Fruit fly (Drosophila melanogaster) whole organism, embryonic: Measurements from ENCODE around the gene CG5793.

Experiments used
- Ada2b ChIP-seq: fragments of 200-800 bp; sonication (Bioruptor generic); IDR thresholded peaks from 2 replicates; pipeline ENCODE4 v1.3.6; 2022; ENCODE audit warnings: missing biosample characterization, missing genetic modification characterization
- CG10431 ChIP-seq: fragments of 200-800 bp; sonication (Bioruptor generic); optimal IDR thresholded peaks from 3 replicates; lab custom pipeline; 2018; ENCODE audit warnings: missing biosample characterization, mild to moderate bottlenecking, missing genetic modification characterization
- CG11695 ChIP-seq: fragments of 200-800 bp; sonication (Bioruptor generic); IDR thresholded peaks from 3 replicates; pipeline ENCODE4 v1.3.6; 2022; ENCODE audit warnings: missing biosample characterization, missing genetic modification characterization
- CG12071 ChIP-seq: fragments of 200-800 bp; sonication (Bioruptor generic); optimal IDR thresholded peaks from 3 replicates; lab custom pipeline; 2018; ENCODE audit warnings: missing biosample characterization, mild to moderate bottlenecking, missing genetic modification characterization
- CG12104 ChIP-seq: fragments of 200-800 bp; sonication (Bioruptor generic); optimal IDR thresholded peaks from 3 replicates; lab custom pipeline; 2016; ENCODE audit warnings: missing biosample characterization, missing genetic modification characterization
- CG12155 ChIP-seq: fragments of 200-800 bp; sonication (Bioruptor generic); optimal IDR thresholded peaks from 3 replicates; lab custom pipeline; 2016; ENCODE audit warnings: missing biosample characterization, missing genetic modification characterization
- CG12659 ChIP-seq: fragments of 200-800 bp; sonication (Bioruptor generic); optimal IDR thresholded peaks from 3 replicates; lab custom pipeline; 2017; ENCODE audit warnings: mild to moderate bottlenecking, missing biosample characterization, missing genetic modification reagents, missing genetic modification characterization
- CG12769 ChIP-seq: fragments of 200-800 bp; sonication (Bioruptor generic); optimal IDR thresholded peaks from 2 replicates; lab custom pipeline; 2019; ENCODE audit warnings: missing biosample characterization, mild to moderate bottlenecking, missing genetic modification characterization, moderate library complexity
- CG13775 ChIP-seq: fragments of 200-800 bp; sonication (Bioruptor generic); optimal IDR thresholded peaks from 3 replicates; lab custom pipeline; 2017; ENCODE audit warnings: missing biosample characterization, mild to moderate bottlenecking, missing genetic modification characterization
- CG14014 ChIP-seq: fragments of 200-800 bp; sonication (Bioruptor generic); IDR thresholded peaks from 2 replicates; pipeline ENCODE4 v1.3.6; 2022; ENCODE audit warnings: missing biosample characterization, missing genetic modification characterization
- CG1529 ChIP-seq: fragments of 200-800 bp; sonication (Bioruptor generic); optimal IDR thresholded peaks from 3 replicates; lab custom pipeline; 2018; ENCODE audit warnings: missing biosample characterization, missing genetic modification characterization
- CG2120 ChIP-seq: fragments of 200-800 bp; sonication (Bioruptor generic); optimal IDR thresholded peaks from 3 replicates; lab custom pipeline; 2016; ENCODE audit warnings: missing biosample characterization, missing genetic modification characterization
- CG30431 ChIP-seq: fragments of 200-800 bp; sonication (Bioruptor generic); optimal IDR thresholded peaks from 2 replicates; lab custom pipeline; 2017; ENCODE audit warnings: missing biosample characterization, missing genetic modification characterization
- CG4360 ChIP-seq: fragments of 200-800 bp; sonication (Bioruptor generic); IDR thresholded peaks from 2 replicates; pipeline ENCODE4 v1.3.6; 2022; ENCODE audit warnings: missing biosample characterization, missing genetic modification characterization
- CG6689 ChIP-seq: fragments of 200-800 bp; sonication (Bioruptor generic); IDR thresholded peaks from 2 replicates; pipeline ENCODE4 v1.3.6; 2022; ENCODE audit warnings: missing biosample characterization, missing genetic modification characterization
- CG8089 ChIP-seq: fragments of 200-800 bp; sonication (Bioruptor generic); optimal IDR thresholded peaks from 3 replicates; lab custom pipeline; 2016; ENCODE audit warnings: missing biosample characterization, missing genetic modification characterization
- CG8388 ChIP-seq: fragments of 200-800 bp; sonication (Bioruptor generic); optimal IDR thresholded peaks from 2 replicates; lab custom pipeline; 2019; ENCODE audit warnings: missing biosample characterization, mild to moderate bottlenecking, missing genetic modification characterization, moderate library complexity
- CG9609 ChIP-seq: fragments of 200-800 bp; sonication (Bioruptor generic); optimal IDR thresholded peaks from 3 replicates; lab custom pipeline; 2016; ENCODE audit warnings: missing biosample characterization, missing genetic modification characterization
- CG9932 ChIP-seq: fragments of 200-800 bp; sonication (Bioruptor generic); IDR thresholded peaks from 2 replicates; pipeline ENCODE4 v1.3.6; 2022; ENCODE audit warnings: missing biosample characterization, missing genetic modification characterization
- CrebB ChIP-seq: fragments of 200-800 bp; sonication (Bioruptor generic); optimal IDR thresholded peaks from 3 replicates; lab custom pipeline; 2018; ENCODE audit warnings: missing biosample characterization, mild to moderate bottlenecking, missing genetic modification characterization
- Dek ChIP-seq: fragments of 200-800 bp; sonication (Bioruptor generic); optimal IDR thresholded peaks from 3 replicates; lab custom pipeline; 2019; ENCODE audit warnings: missing biosample characterization, mild to moderate bottlenecking, missing genetic modification characterization, moderate library complexity
- ERR ChIP-seq: fragments of 200-800 bp; sonication (Bioruptor generic); optimal IDR thresholded peaks from 2 replicates; lab custom pipeline; 2016; ENCODE audit warnings: missing biosample characterization, missing genetic modification characterization
- Gug ChIP-seq: fragments of 200-800 bp; sonication (Bioruptor generic); IDR thresholded peaks from 4 replicates; pipeline ENCODE4 v1.3.6; 2022; ENCODE audit warnings: missing biosample characterization, missing genetic modification characterization
- Med ChIP-seq: fragments of 200-800 bp; sonication (Bioruptor generic); peaks from one replicate; lab custom pipeline; 2016; ENCODE audit warnings: missing biosample characterization, missing genetic modification characterization, mild to moderate bottlenecking, inconsistent platforms, moderate library complexity
- NC2α ChIP-seq: fragments of 200-800 bp; sonication (Bioruptor generic); optimal IDR thresholded peaks from 2 replicates; lab custom pipeline; 2016; ENCODE audit warnings: missing biosample characterization, missing genetic modification characterization
- Rfx ChIP-seq: fragments of 200-800 bp; sonication (Bioruptor generic); IDR thresholded peaks from 2 replicates; pipeline ENCODE4 v1.3.6; 2022; ENCODE audit warnings: missing biosample characterization, missing genetic modification characterization
- Side ChIP-seq: fragments of 200-800 bp; sonication (Bioruptor generic); optimal IDR thresholded peaks from 2 replicates; lab custom pipeline; 2016; ENCODE audit warnings: missing biosample characterization, missing genetic modification characterization
- Sox102F ChIP-seq: fragments of 200-800 bp; sonication (Bioruptor generic); optimal IDR thresholded peaks from 2 replicates; lab custom pipeline; 2018; ENCODE audit warnings: missing biosample characterization, mild to moderate bottlenecking, missing genetic modification characterization, moderate library complexity
- Sry-δ ChIP-seq: fragments of 200-800 bp; sonication (Bioruptor generic); optimal IDR thresholded peaks from 2 replicates; lab custom pipeline; 2016; ENCODE audit warnings: missing biosample characterization, missing genetic modification characterization
- Stat92E ChIP-seq, 3 experiments: fragments of >200 bp in 2 of 3; fragments of 200-800 bp in 1 of 3; sonication (Bioruptor generic) in 1 of 3; optimal IDR thresholded peaks; 2 replicates each; lab custom pipeline; 2017 to 2019; ENCODE audit warnings: missing biosample characterization in 3 of 3, missing genetic modification characterization in 3 of 3, mild to moderate bottlenecking in 1 of 3, moderate library complexity in 1 of 3
- Xbp1 ChIP-seq: fragments of 200-800 bp; sonication (Bioruptor generic); optimal IDR thresholded peaks from 3 replicates; lab custom pipeline; 2016; ENCODE audit warnings: missing biosample characterization, mild to moderate bottlenecking, missing genetic modification characterization
- az2 ChIP-seq: fragments of 200-800 bp; sonication (Bioruptor generic); optimal IDR thresholded peaks from 3 replicates; lab custom pipeline; 2016; ENCODE audit warnings: missing biosample characterization, missing genetic modification characterization
- chm ChIP-seq: fragments of 200-800 bp; sonication (Bioruptor generic); IDR thresholded peaks from 2 replicates; pipeline ENCODE4 v1.3.6; 2022; ENCODE audit warnings: missing biosample characterization, missing genetic modification characterization
- esg ChIP-seq: fragments of 200-800 bp; sonication (Bioruptor generic); conservative IDR thresholded peaks from 2 replicates; pipeline ENCODE4 v1.3.6; 2022; ENCODE audit warnings: missing biosample characterization, missing genetic modification characterization
- ftz-f1 ChIP-seq: fragments of 200-800 bp; sonication (Bioruptor generic); optimal IDR thresholded peaks from 2 replicates; lab custom pipeline; 2016; ENCODE audit warnings: missing biosample characterization, missing genetic modification characterization
- her ChIP-seq: fragments of 200-800 bp; sonication (Bioruptor generic); optimal IDR thresholded peaks from 2 replicates; lab custom pipeline; 2016; ENCODE audit warnings: missing biosample characterization, missing genetic modification characterization
- lab ChIP-seq: fragments of 200-800 bp; sonication (Bioruptor generic); optimal IDR thresholded peaks from 3 replicates; lab custom pipeline; 2017; ENCODE audit warnings: missing biosample characterization, missing genetic modification characterization, mild to moderate bottlenecking, moderate library complexity, missing genetic modification reagents
- nmo ChIP-seq: fragments of 200-800 bp; sonication (Bioruptor generic); optimal IDR thresholded peaks from 2 replicates; lab custom pipeline; 2018; ENCODE audit warnings: missing biosample characterization, mild to moderate bottlenecking, missing genetic modification characterization, moderate library complexity
- phol ChIP-seq: fragments of 200-800 bp; sonication (Bioruptor generic); optimal IDR thresholded peaks from 3 replicates; lab custom pipeline; 2018; ENCODE audit warnings: missing biosample characterization, mild to moderate bottlenecking, missing genetic modification characterization, moderate library complexity
- pita ChIP-seq: fragments of 200-800 bp; sonication (Bioruptor generic); optimal IDR thresholded peaks from 2 replicates; lab custom pipeline; 2017; ENCODE audit warnings: missing biosample characterization, mild to moderate bottlenecking, missing genetic modification characterization
- ranshi ChIP-seq: fragments of 200-800 bp; sonication (Bioruptor generic); IDR thresholded peaks from 2 replicates; pipeline ENCODE4 v1.3.6; 2022; ENCODE audit warnings: missing biosample characterization, missing genetic modification characterization
- ro ChIP-seq: fragments of 200-800 bp; sonication (Bioruptor generic); IDR thresholded peaks from 2 replicates; pipeline ENCODE4 v1.3.6; 2022; ENCODE audit warnings: missing biosample characterization, missing genetic modification characterization
- sd ChIP-seq: fragments of 200-800 bp; sonication (Bioruptor generic); optimal IDR thresholded peaks from 3 replicates; lab custom pipeline; 2018; ENCODE audit warnings: missing biosample characterization, mild to moderate bottlenecking, missing genetic modification characterization, moderate library complexity
- slbo ChIP-seq: fragments of 200-800 bp; sonication (Bioruptor generic); IDR thresholded peaks from 2 replicates; pipeline ENCODE4 v1.3.6; 2022; ENCODE audit warnings: missing biosample characterization, missing genetic modification characterization
- slp2 ChIP-seq: fragments of 200-800 bp; sonication (Bioruptor generic); optimal IDR thresholded peaks from 2 replicates; lab custom pipeline; 2016; ENCODE audit warnings: missing biosample characterization, missing genetic modification characterization
- sug ChIP-seq: fragments of 200-800 bp; optimal IDR thresholded peaks from 2 replicates; lab custom pipeline; 2019; ENCODE audit warnings: missing biosample characterization, mild to moderate bottlenecking, missing genetic modification characterization, moderate library complexity
- trem ChIP-seq: fragments of 200-800 bp; optimal IDR thresholded peaks from 3 replicates; lab custom pipeline; 2019; ENCODE audit warnings: missing biosample characterization, mild to moderate bottlenecking, missing genetic modification characterization, moderate library complexity
- unc-4 ChIP-seq: fragments of 200-800 bp; sonication (Bioruptor generic); IDR thresholded peaks from 2 replicates; pipeline ENCODE4 v1.3.6; 2022; ENCODE audit warnings: missing biosample characterization, missing genetic modification characterization; ENCODE audit not compliant: partially characterized antibody

CG5793 gene

DNA sequence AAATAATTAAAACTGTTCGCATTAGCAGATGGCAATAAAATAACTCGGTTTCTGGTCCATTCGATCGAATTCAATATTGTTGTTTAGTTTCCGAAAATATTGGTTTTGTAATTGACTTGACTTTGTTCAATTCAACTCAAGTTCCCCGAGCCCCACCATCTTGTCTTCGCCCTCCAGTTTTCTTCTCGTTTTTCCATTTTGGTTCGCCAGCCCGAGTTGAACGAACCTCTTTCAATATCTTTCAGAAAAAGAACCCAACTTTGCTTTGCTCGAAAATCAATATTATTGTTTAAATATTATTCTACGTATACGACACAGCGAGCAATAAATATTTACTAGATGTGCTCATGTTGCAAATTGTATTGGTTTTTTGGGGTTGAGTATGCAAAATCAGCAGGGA lies 31.3 kb downstream of the CG5793 start (continued):
- TF ChIP-seq Stat92E (GFP tag; optimal IDR thresholded peaks at IDR 0.05; lab: Kevin White, UChicago) = no peak
- TF ChIP-seq her (GFP tag; lab: Kevin White, UChicago) = no peak
- TF ChIP-seq lab (GFP tag; lab: Kevin White, UChicago) = peak; percentile 31
- TF ChIP-seq Side (GFP tag; lab: Kevin White, UChicago) = no peak
- no peak for TF ChIP-seq Xbp1 (GFP tag; lab: Kevin White, UChicago)
- no peak for TF ChIP-seq trem (tag; lab: Kevin White, UChicago)
- TF ChIP-seq CG6689 (GFP tag; lab: Robert Waterston, UW) = no peak
- no peak for TF ChIP-seq ranshi
- TF ChIP-seq, all 482 proteins: peak for 37

DNA sequence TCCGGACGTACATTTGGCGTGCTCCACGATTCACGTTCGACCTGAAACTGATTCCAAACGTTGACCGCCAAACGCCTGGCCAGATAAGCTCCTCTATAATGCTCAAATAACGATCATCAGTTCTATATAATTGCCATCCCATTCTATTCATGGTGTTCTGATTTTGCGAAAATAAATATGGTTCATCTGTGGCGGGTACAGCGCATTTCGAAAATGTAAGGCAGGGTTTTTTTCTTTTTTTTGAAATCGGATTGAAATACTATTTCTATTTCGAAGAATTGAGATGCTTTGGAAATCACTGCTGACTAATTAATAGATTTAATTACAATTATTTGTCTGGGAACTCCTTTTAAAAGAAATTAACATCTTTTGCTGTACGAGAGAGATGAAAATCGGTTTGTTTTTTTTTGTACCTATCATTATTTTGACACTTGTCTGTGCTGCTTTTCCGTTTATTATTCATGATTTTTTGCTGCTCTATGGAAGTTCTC lies 33.7 kb downstream of the CG5793 start, which contains the start of gene cDIP:
cDIP (minus strand) TSS at position 51 of the 491 bp plus-strand sequence.
- peak; percentile 53 for TF ChIP-seq CG9932
- no peak for TF ChIP-seq chm (GFP tag; lab: Robert Waterston, UW)
- no peak for TF ChIP-seq Gug (GFP tag; lab: Robert Waterston, UW)
- TF ChIP-seq CG1529 = no peak
- TF ChIP-seq Rfx (GFP tag; lab: Robert Waterston, UW) = peak; percentile 45; the same call in 1 of the 2 replicates
- peak; percentile 42 for TF ChIP-seq CG2120 (GFP tag; lab: Kevin White, UChicago)
- 0 out of 3 replicates have a peak, but pooled peaks have one; percentile 14 for TF ChIP-seq CG11695 (GFP tag; lab: Robert Waterston, UW)
- TF ChIP-seq NC2α (GFP tag; lab: Kevin White, UChicago) = no peak
- TF ChIP-seq CG12155 = no peak
- peak; percentile 56 for TF ChIP-seq CG12769 (tag; lab: Kevin White, UChicago)
- no peak for TF ChIP-seq CG8089
- peak; percentile 16 for TF ChIP-seq Med (GFP tag; lab: Kevin White, UChicago)
- TF ChIP-seq slbo (GFP tag; lab: Robert Waterston, UW) = peak; percentile 50
- TF ChIP-seq, all 482 proteins: peak for 7

DNA sequence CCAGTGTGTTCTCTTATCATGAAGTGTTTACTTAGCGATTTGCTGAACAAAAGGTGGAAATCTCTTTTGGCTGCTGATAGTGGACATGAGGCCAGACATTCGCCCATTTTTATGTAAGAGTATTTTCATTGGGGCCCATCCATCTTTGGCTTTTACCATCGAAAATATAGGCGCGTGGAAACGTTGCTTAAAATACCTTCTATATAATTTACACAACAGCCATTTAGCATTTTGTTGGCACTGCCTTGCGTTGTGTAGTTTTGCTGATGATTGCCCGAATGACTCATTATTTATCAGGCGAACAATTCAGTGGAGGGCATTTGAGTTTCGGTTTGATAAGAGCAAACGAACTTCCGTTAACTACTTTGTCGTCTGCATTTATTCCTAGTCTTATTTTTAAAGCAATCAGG lies 34.3 kb downstream of the CG5793 start:
- TF ChIP-seq ERR (GFP tag; lab: Kevin White, UChicago) = no peak
- TF ChIP-seq Sox102F (GFP tag; lab: Kevin White, UChicago) = peak; percentile 40
- no peak for TF ChIP-seq nmo (GFP tag; lab: Kevin White, UChicago)
- no peak for TF ChIP-seq CG12104 (GFP tag; lab: Kevin White, UChicago)
- TF ChIP-seq CG13775 (GFP tag; lab: Kevin White, UChicago) = peak; percentile 30
- no peak for TF ChIP-seq Stat92E (GFP tag; optimal IDR thresholded peaks at IDR 0.05; lab: Kevin White, UChicago)
- TF ChIP-seq pita (GFP tag; lab: Kevin White, UChicago) = no peak
- TF ChIP-seq CG14014 (GFP tag; lab: Robert Waterston, UW) = peak; percentile 54
- TF ChIP-seq CG10431 (GFP tag; lab: Kevin White, UChicago) = no peak
- TF ChIP-seq esg = peak; percentile 20; the same call in 1 of the 2 replicates
- TF ChIP-seq CG30431 (GFP tag; lab: Kevin White, UChicago) = no peak
- TF ChIP-seq sug = peak; percentile 81
- TF ChIP-seq CG9609 (GFP tag; lab: Kevin White, UChicago) = peak; percentile 50
- TF ChIP-seq CG12071 (GFP tag; lab: Kevin White, UChicago) = peak; percentile 27
- TF ChIP-seq Dek (tag; lab: Kevin White, UChicago) = peak; percentile 33
- no peak for TF ChIP-seq unc-4 (GFP tag; lab: Robert Waterston, UW)
- TF ChIP-seq Sry-δ (GFP tag; lab: Kevin White, UChicago) = no peak
- TF ChIP-seq CG8388 (GFP tag; lab: Kevin White, UChicago) = no peak
- peak; percentile 31 for TF ChIP-seq CG12659 (GFP tag; lab: Kevin White, UChicago)
- TF ChIP-seq chm (GFP tag; lab: Robert Waterston, UW) = no peak
- TF ChIP-seq ro (GFP tag; lab: Robert Waterston, UW) = no peak
- no peak for TF ChIP-seq CG4360 (GFP tag; lab: Robert Waterston, UW)
- peak; percentile 41; the same call in 1 of the 2 replicates for TF ChIP-seq Ada2b (GFP tag; lab: Robert Waterston, UW)
- peak; percentile 17 for TF ChIP-seq az2 (GFP tag; lab: Kevin White, UChicago)
- TF ChIP-seq CrebB (tag; lab: Kevin White, UChicago) = no peak
- TF ChIP-seq slp2 (GFP tag; lab: Kevin White, UChicago) = no peak
- no peak for TF ChIP-seq ftz-f1
- peak; percentile 89 for TF ChIP-seq sd
- no peak for TF ChIP-seq phol (tag; lab: Kevin White, UChicago)
